Fruit fly (Drosophila melanogaster) whole organism, embryonic: ENCODE data around the gene CG44005.

ENCODE experiments used
- Abd-B ChIP-seq: fragments of 200-800 bp; sonication (Bioruptor generic); optimal IDR thresholded peaks from 2 replicates; lab custom pipeline; 2018; ENCODE audit warnings: missing biosample characterization, mild to moderate bottlenecking, missing genetic modification characterization, moderate library complexity
- Adf1 ChIP-seq: fragments of 200-800 bp; sonication (Bioruptor generic); IDR thresholded peaks from 2 replicates; pipeline ENCODE4 v1.3.6; 2022; ENCODE audit warnings: missing biosample characterization, missing genetic modification characterization
- Atf6 ChIP-seq: fragments of 200-800 bp; sonication (Bioruptor generic); IDR thresholded peaks from 2 replicates; pipeline ENCODE4 v1.3.6; 2022; ENCODE audit warnings: missing biosample characterization, missing genetic modification characterization
- CG10959 ChIP-seq: fragments of 200-800 bp; sonication (Bioruptor generic); IDR thresholded peaks from 2 replicates; pipeline ENCODE4 v1.3.6; 2022; ENCODE audit warnings: missing biosample characterization, missing genetic modification characterization
- CG11093 ChIP-seq: fragments of 200-800 bp; sonication (Bioruptor generic); IDR thresholded peaks from 3 replicates; pipeline ENCODE4 v1.3.6; 2022; ENCODE audit warnings: missing biosample characterization, missing genetic modification characterization
- CG11247 ChIP-seq: fragments of 200-800 bp; sonication (Bioruptor generic); IDR thresholded peaks from 2 replicates; pipeline ENCODE4 v1.3.6; 2022; ENCODE audit warnings: missing biosample characterization, missing genetic modification characterization
- CG11456 ChIP-seq: fragments of 200-800 bp; sonication (Bioruptor generic); IDR thresholded peaks from 3 replicates; pipeline ENCODE4 v1.3.6; 2022; ENCODE audit warnings: missing biosample characterization, missing genetic modification characterization
- CG11560 ChIP-seq: fragments of 200-800 bp; sonication (Bioruptor generic); IDR thresholded peaks from 3 replicates; pipeline ENCODE4 v1.3.6; 2022; ENCODE audit warnings: missing biosample characterization, missing genetic modification characterization
- CG12071 ChIP-seq: fragments of 200-800 bp; sonication (Bioruptor generic); optimal IDR thresholded peaks from 3 replicates; lab custom pipeline; 2018; ENCODE audit warnings: missing biosample characterization, mild to moderate bottlenecking, missing genetic modification characterization
- CG12104 ChIP-seq: fragments of 200-800 bp; sonication (Bioruptor generic); optimal IDR thresholded peaks from 3 replicates; lab custom pipeline; 2016; ENCODE audit warnings: missing biosample characterization, missing genetic modification characterization
- CG12744 ChIP-seq: fragments of 200-800 bp; sonication (Bioruptor generic); optimal IDR thresholded peaks from 2 replicates; lab custom pipeline; 2016; ENCODE audit warnings: missing biosample characterization, missing genetic modification characterization
- CG15514 ChIP-seq: fragments of 200-800 bp; sonication (Bioruptor generic); optimal IDR thresholded peaks from 3 replicates; lab custom pipeline; 2017; ENCODE audit warnings: missing biosample characterization, missing genetic modification characterization, mild to moderate bottlenecking, moderate library complexity, missing genetic modification reagents
- CG17829 ChIP-seq: fragments of 200-800 bp; optimal IDR thresholded peaks from 2 replicates; lab custom pipeline; 2019; ENCODE audit warnings: missing biosample characterization, mild to moderate bottlenecking, missing genetic modification characterization, moderate library complexity
- CG3065 ChIP-seq: fragments of 200-800 bp; sonication (Bioruptor generic); optimal IDR thresholded peaks from 2 replicates; lab custom pipeline; 2016; ENCODE audit warnings: missing biosample characterization, missing genetic modification characterization
- CG33213 ChIP-seq: fragments of 200-800 bp; sonication (Bioruptor generic); optimal IDR thresholded peaks from 3 replicates; lab custom pipeline; 2016; ENCODE audit warnings: missing biosample characterization, missing genetic modification characterization
- CG3407 ChIP-seq: fragments of 200-800 bp; sonication (Bioruptor generic); optimal IDR thresholded peaks from 2 replicates; lab custom pipeline; 2018; ENCODE audit warnings: missing biosample characterization, mild to moderate bottlenecking, missing genetic modification characterization
- CG34422 ChIP-seq: fragments of 200-800 bp; sonication (Bioruptor generic); IDR thresholded peaks from 3 replicates; pipeline ENCODE4 v1.3.6; 2022; ENCODE audit warnings: missing biosample characterization, missing genetic modification characterization
- CG3995 ChIP-seq: fragments of 200-800 bp; sonication (Bioruptor generic); optimal IDR thresholded peaks from 3 replicates; lab custom pipeline; 2016; ENCODE audit warnings: missing biosample characterization, missing genetic modification characterization
- CG6813 ChIP-seq: fragments of 200-800 bp; sonication (Bioruptor generic); optimal IDR thresholded peaks from 2 replicates; lab custom pipeline; 2017; ENCODE audit warnings: missing biosample characterization, missing genetic modification characterization, mild to moderate bottlenecking, moderate library complexity, missing genetic modification reagents
- CG7987 ChIP-seq: fragments of 200-800 bp; sonication (Bioruptor generic); optimal IDR thresholded peaks from 2 replicates; lab custom pipeline; 2018; ENCODE audit warnings: missing biosample characterization, mild to moderate bottlenecking, missing genetic modification characterization, moderate library complexity
- CG8765 ChIP-seq: fragments of 200-800 bp; sonication (Bioruptor generic); IDR thresholded peaks from 2 replicates; pipeline ENCODE4 v1.3.6; 2022; ENCODE audit warnings: missing biosample characterization, missing genetic modification characterization
- CG9609 ChIP-seq: fragments of 200-800 bp; sonication (Bioruptor generic); optimal IDR thresholded peaks from 3 replicates; lab custom pipeline; 2016; ENCODE audit warnings: missing biosample characterization, missing genetic modification characterization
- Drgx ChIP-seq: fragments of 200-800 bp; sonication (Bioruptor generic); IDR thresholded peaks from 2 replicates; pipeline ENCODE4 v1.3.6; 2022; ENCODE audit warnings: missing biosample characterization, missing genetic modification characterization
- E2f1 ChIP-seq: fragments of 200-800 bp; sonication (Bioruptor generic); IDR thresholded peaks from 2 replicates; pipeline ENCODE4 v1.3.6; 2022; ENCODE audit warnings: missing biosample characterization, missing genetic modification characterization
- E2f2 ChIP-seq: fragments of 200-800 bp; sonication (Bioruptor generic); IDR thresholded peaks from 2 replicates; pipeline ENCODE4 v1.3.6; 2022; ENCODE audit warnings: missing biosample characterization, missing genetic modification characterization
- Ets65A ChIP-seq: fragments of 200-800 bp; sonication (Bioruptor generic); peaks from one replicate; lab custom pipeline; 2016; ENCODE audit warnings: missing biosample characterization, missing genetic modification characterization
- Ets97D ChIP-seq: fragments of 200-800 bp; sonication (Bioruptor generic); optimal IDR thresholded peaks from 3 replicates; lab custom pipeline; 2016; ENCODE audit warnings: missing biosample characterization, missing genetic modification characterization
- Hand ChIP-seq: fragments of 200-800 bp; sonication (Bioruptor generic); optimal IDR thresholded peaks from 2 replicates; lab custom pipeline; 2017; ENCODE audit warnings: mild to moderate bottlenecking, missing biosample characterization, missing genetic modification reagents, missing genetic modification characterization
- Hmx ChIP-seq: fragments of 200-800 bp; sonication (Bioruptor generic); optimal IDR thresholded peaks from 2 replicates; lab custom pipeline; 2016; ENCODE audit warnings: missing biosample characterization, missing genetic modification characterization
- Kr ChIP-seq: fragments of 200-800 bp; sonication (Bioruptor generic); optimal IDR thresholded peaks from 2 replicates; lab custom pipeline; 2017; ENCODE audit warnings: missing biosample characterization, mild to moderate bottlenecking, missing genetic modification characterization
- Med ChIP-seq: fragments of 200-800 bp; sonication (Bioruptor generic); peaks from one replicate; lab custom pipeline; 2016; ENCODE audit warnings: missing biosample characterization, missing genetic modification characterization, mild to moderate bottlenecking, inconsistent platforms, moderate library complexity
- NC2β ChIP-seq: fragments of 200-800 bp; sonication (Bioruptor generic); optimal IDR thresholded peaks from 2 replicates; lab custom pipeline; 2016; ENCODE audit warnings: missing biosample characterization, missing genetic modification characterization
- Optix ChIP-seq: fragments of 200-800 bp; sonication (Bioruptor generic); IDR thresholded peaks from 3 replicates; pipeline ENCODE4 v1.3.6; 2022; ENCODE audit warnings: missing biosample characterization, missing genetic modification characterization
- Trl ChIP-seq, 3 experiments: fragments of >200 bp in 2 of 3; fragments of 200-800 bp in 1 of 3; sonication (Bioruptor generic) in 1 of 3; optimal IDR thresholded peaks; 2 replicates in 1 of 3; 3 replicates in 2 of 3; lab custom pipeline; 2016 to 2017; ENCODE audit warnings: missing biosample characterization in 1 of 3, missing genetic modification characterization in 1 of 3
- Xrp1 ChIP-seq: fragments of 200-800 bp; sonication (Bioruptor generic); IDR thresholded peaks from 2 replicates; pipeline ENCODE4 v1.3.6; 2022; ENCODE audit warnings: missing biosample characterization, missing genetic modification characterization
- abd-A ChIP-seq: fragments of 200-800 bp; sonication (Bioruptor generic); optimal IDR thresholded peaks from 3 replicates; lab custom pipeline; 2019; ENCODE audit warnings: missing biosample characterization, mild to moderate bottlenecking, missing genetic modification characterization, moderate library complexity
- ac ChIP-seq: fragments of 200-800 bp; sonication (Bioruptor generic); optimal IDR thresholded peaks from 3 replicates; lab custom pipeline; 2017; ENCODE audit warnings: missing biosample characterization, mild to moderate bottlenecking, missing genetic modification characterization
- chn ChIP-seq: fragments of 200-800 bp; sonication (Bioruptor generic); optimal IDR thresholded peaks from 2 replicates; lab custom pipeline; 2016; ENCODE audit warnings: missing biosample characterization, missing genetic modification characterization
- crol ChIP-seq: fragments of 200-800 bp; sonication (Bioruptor generic); IDR thresholded peaks from 2 replicates; pipeline ENCODE4 v1.3.6; 2022; ENCODE audit warnings: missing biosample characterization, missing genetic modification characterization
- dan ChIP-seq: fragments of 200-800 bp; sonication (Bioruptor generic); IDR thresholded peaks from 2 replicates; pipeline ENCODE4 v1.3.6; 2022; ENCODE audit warnings: missing biosample characterization, missing genetic modification characterization
- dysf ChIP-seq: fragments of 200-800 bp; sonication (Bioruptor generic); IDR thresholded peaks from 3 replicates; pipeline ENCODE4 v1.3.6; 2022; ENCODE audit warnings: missing biosample characterization, missing genetic modification characterization
- exex ChIP-seq: fragments of 200-800 bp; sonication (Bioruptor generic); optimal IDR thresholded peaks from 4 replicates; lab custom pipeline; 2018; ENCODE audit warnings: missing biosample characterization, mild to moderate bottlenecking, missing genetic modification characterization, moderate library complexity
- ftz-f1 ChIP-seq: fragments of 200-800 bp; sonication (Bioruptor generic); optimal IDR thresholded peaks from 2 replicates; lab custom pipeline; 2016; ENCODE audit warnings: missing biosample characterization, missing genetic modification characterization
- gce ChIP-seq: fragments of 200-800 bp; sonication (Bioruptor generic); IDR thresholded peaks from 3 replicates; pipeline ENCODE4 v1.3.6; 2022; ENCODE audit warnings: missing biosample characterization, missing genetic modification characterization
- ind ChIP-seq: fragments of 200-800 bp; sonication (Bioruptor generic); optimal IDR thresholded peaks from 3 replicates; lab custom pipeline; 2016; ENCODE audit warnings: missing biosample characterization, missing genetic modification characterization
- lmd ChIP-seq: fragments of 200-800 bp; sonication (Bioruptor generic); IDR thresholded peaks from 2 replicates; pipeline ENCODE4 v1.3.6; 2022; ENCODE audit warnings: missing biosample characterization, missing genetic modification characterization
- rib ChIP-seq: fragments of 200-800 bp; sonication (Bioruptor generic); IDR thresholded peaks from 2 replicates; pipeline ENCODE4 v1.3.6; 2022; ENCODE audit warnings: missing biosample characterization, missing genetic modification characterization
- sisA ChIP-seq: fragments of 200-800 bp; sonication (Bioruptor generic); IDR thresholded peaks from 2 replicates; pipeline ENCODE4 v1.3.6; 2022; ENCODE audit warnings: missing biosample characterization, missing genetic modification characterization
- slbo ChIP-seq: fragments of 200-800 bp; sonication (Bioruptor generic); IDR thresholded peaks from 2 replicates; pipeline ENCODE4 v1.3.6; 2022; ENCODE audit warnings: missing biosample characterization, missing genetic modification characterization
- vvl ChIP-seq: fragments of 200-800 bp; sonication (Bioruptor generic); IDR thresholded peaks from 2 replicates; pipeline ENCODE4 v1.3.6; 2022; ENCODE audit warnings: missing biosample characterization, missing genetic modification characterization
- zfh1 ChIP-seq: fragments of 200-800 bp; sonication (Bioruptor generic); IDR thresholded peaks from 3 replicates; pipeline ENCODE4 v1.3.6; 2022; ENCODE audit warnings: missing biosample characterization, missing genetic modification characterization

CG44005 gene

DNA sequence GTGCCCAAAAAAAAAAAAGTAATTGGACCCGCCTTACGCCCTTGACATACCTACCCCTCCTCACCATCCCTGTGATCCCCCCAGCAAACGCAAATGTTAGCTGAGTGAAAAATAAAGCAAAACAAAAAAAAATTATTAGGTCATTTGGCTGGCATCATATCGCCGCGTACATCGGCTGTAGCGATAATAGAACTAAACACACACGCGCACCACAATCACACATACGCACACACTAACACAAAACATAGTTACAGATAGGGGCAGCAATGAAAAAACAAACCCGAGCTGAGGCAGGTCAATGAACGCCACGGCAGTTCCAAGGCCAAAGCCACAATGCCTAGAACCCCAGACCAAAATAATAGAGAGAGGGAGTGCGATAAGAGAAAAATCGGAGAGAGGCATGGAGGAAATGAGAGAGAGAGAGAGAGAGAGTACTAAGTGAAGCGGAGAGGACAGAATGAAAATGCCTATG, 49.4 kb downstream of the CG44005 start (continued):
- TF ChIP-seq CG11247 (GFP tag; lab: Robert Waterston, UW) (no peak), exex (tag; lab: Kevin White, UChicago) (peak; percentile 83), CG8765 (GFP tag; lab: Robert Waterston, UW) (no peak), CG7987 (peak; percentile 40), E2f1 (no peak), CG15514 (GFP tag; lab: Kevin White, UChicago) (no peak), Optix (GFP tag; lab: Robert Waterston, UW) (no peak), Trl (optimal IDR thresholded peaks at IDR 0.05; lab: Kevin White, UChicago) (peak; percentile 89 to 99), Trl (GFP tag; optimal IDR thresholded peaks at IDR 0.05; lab: Kevin White, UChicago) (no peak), abd-A (tag; lab: Kevin White, UChicago) (peak; percentile 83), Atf6 (0 out of 2 replicates have a peak, but pooled peaks have one; percentile 27), CG12104 (GFP tag; lab: Kevin White, UChicago) (no peak), CG9609 (GFP tag; lab: Kevin White, UChicago) (no peak), ftz-f1 (GFP tag; lab: Kevin White, UChicago) (peak; percentile 99), crol (peak; percentile 65), dysf (GFP tag; lab: Robert Waterston, UW) (no peak), Hmx (GFP tag; lab: Kevin White, UChicago) (no peak), Med (GFP tag; lab: Kevin White, UChicago) (peak; percentile 75), rib (GFP tag; lab: Robert Waterston, UW) (peak; percentile 69; the same call in 1 of the 2 replicates), CG6813 (peak; percentile 33), ac (GFP tag; lab: Kevin White, UChicago) (no peak)

DNA sequence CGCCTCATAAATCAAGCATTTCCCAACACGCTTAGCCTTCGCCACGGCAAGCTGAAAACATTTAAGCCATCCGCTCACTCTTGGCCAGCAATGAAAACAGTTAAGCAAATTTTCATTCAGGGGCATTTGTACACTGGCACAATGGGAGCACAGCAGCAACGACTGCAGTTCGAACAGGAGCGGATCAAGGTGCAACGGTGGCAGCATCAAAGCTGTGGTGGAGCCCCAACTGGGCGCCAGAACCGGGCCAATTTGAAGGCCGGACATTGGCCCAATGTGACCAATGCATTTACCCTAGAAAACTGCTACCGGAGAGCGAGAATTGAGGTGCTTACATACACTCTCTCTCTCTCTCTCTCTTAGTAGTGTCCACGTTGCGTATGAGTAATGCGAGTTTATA, 50.0 kb downstream of the CG44005 start:
- TF ChIP-seq E2f2 (GFP tag; lab: Robert Waterston, UW) (no peak), Kr (GFP tag; lab: Kevin White, UChicago) (no peak), chn (GFP tag; lab: Kevin White, UChicago) (no peak), Hand (no peak), CG3407 (no peak), CG12071 (no peak), slbo (GFP tag; lab: Robert Waterston, UW) (0 out of 2 replicates have a peak, but pooled peaks have one; percentile 15), CG10959 (GFP tag; lab: Robert Waterston, UW) (0 out of 2 replicates have a peak, but pooled peaks have one; percentile 15), CG3065 (GFP tag; lab: Kevin White, UChicago) (no peak), CG3995 (GFP tag; lab: Kevin White, UChicago) (no peak), Xrp1 (GFP tag; lab: Robert Waterston, UW) (peak; percentile 19; the same call in 1 of the 2 replicates), NC2β (GFP tag; lab: Kevin White, UChicago) (no peak), ind (GFP tag; lab: Kevin White, UChicago) (no peak), Ets65A (GFP tag; lab: Kevin White, UChicago) (peak; percentile 58), dan (GFP tag; lab: Robert Waterston, UW) (no peak), vvl (GFP tag; lab: Robert Waterston, UW) (peak; percentile 12; the same call in 1 of the 2 replicates), CG11456 (GFP tag; lab: Robert Waterston, UW) (0 out of 3 replicates have a peak, but pooled peaks have one; percentile 44), Drgx (peak; percentile 79), Ets97D (no peak), gce (no peak), sisA (GFP tag; lab: Robert Waterston, UW) (peak; percentile 32; the same call in 1 of the 2 replicates), Abd-B (GFP tag; lab: Kevin White, UChicago) (no peak), CG11093 (no peak), lmd (GFP tag; lab: Robert Waterston, UW) (0 out of 2 replicates have a peak, but pooled peaks have one; percentile 16), Trl (optimal IDR thresholded peaks at IDR 0.05; lab: Kevin White, UChicago) (peak in 1 of 2 experiments; percentile 52), Trl (GFP tag; optimal IDR thresholded peaks at IDR 0.05; lab: Kevin White, UChicago) (no peak), CG34422 (GFP tag; lab: Robert Waterston, UW) (0 out of 3 replicates have a peak, but pooled peaks have one; percentile 44), zfh1 (0 out of 3 replicates have a peak, but pooled peaks have one; percentile 29), ac (GFP tag; lab: Kevin White, UChicago) (no peak), Adf1 (GFP tag; lab: Robert Waterston, UW) (no peak), CG11560 (tag; lab: Robert Waterston, UW) (no peak), CG12744 (GFP tag; lab: Kevin White, UChicago) (no peak), CG17829 (tag; lab: Kevin White, UChicago) (no peak), CG33213 (GFP tag; lab: Kevin White, UChicago) (no peak)
